Worm (Caenorhabditis elegans): ENCODE results near the gene unc-52.

The unc-52 gene

DNA sequence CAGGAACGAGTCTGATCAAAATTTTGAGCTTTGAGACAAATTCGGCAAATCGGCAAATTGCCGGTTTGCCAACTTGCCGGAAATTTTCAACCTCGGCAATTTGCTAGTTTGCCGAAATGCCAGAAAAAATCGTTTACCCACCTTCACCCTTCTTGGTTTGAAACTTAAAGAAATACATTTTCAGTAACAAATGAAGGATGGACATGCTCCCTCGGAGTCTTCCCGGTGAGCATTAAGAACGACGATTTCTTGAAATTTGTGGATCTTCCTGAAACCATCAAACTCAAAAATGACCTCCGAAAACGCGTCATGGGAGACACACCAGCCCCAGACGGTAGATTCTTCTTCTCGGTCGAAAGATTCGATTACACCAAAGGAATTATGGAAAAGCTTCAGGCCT lies 81.5 kb downstream of the unc-52 start:
- peak; percentile 58 for TF ChIP-seq ama-1 (optimal IDR thresholded peaks at IDR 0.05)
- TF ChIP-seq elt-2 (tag; optimal IDR thresholded peaks at IDR 0.05), result peak; percentile 18
- TF ChIP-seq nhr-237 (tag; optimal IDR thresholded peaks at IDR 0.05), result no peak
- no peak for TF ChIP-seq fkh-10 (GFP tag; optimal IDR thresholded peaks at IDR 0.05)
- no peak for TF ChIP-seq aly-2 (tag; optimal IDR thresholded peaks at IDR 0.05)

DNA sequence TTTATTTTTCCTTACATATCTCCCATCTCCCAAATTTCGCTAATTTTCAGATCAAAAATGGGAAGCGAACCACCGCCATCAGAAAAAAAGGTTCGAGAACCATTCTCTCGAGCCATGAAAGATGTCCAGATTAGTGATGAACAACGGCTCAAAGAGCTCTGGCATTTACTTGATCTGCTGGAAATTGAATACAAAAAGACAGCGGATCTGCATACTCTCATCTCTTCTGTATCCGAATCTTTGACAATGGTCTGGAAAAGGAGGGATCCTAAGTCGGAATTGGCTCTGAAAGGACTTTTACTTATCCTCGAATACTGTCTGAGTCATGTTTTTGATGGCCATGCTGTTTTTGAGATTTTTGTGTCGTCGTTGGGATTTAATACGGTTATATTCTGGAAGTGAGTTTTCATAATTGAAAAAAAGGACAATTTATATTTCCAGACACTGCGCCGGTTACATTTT lies 83.4 kb downstream of the unc-52 start, which contains the start of gene tps-2:
Gene tps-2, plus strand, starts transcription at position 51 of the 462 bp plus-strand sequence.
- TF ChIP-seq lsy-12 (tag; optimal IDR thresholded peaks at IDR 0.05) (no peak), hmg-11 (tag; optimal IDR thresholded peaks at IDR 0.05) (no peak), fkh-2 (tag; optimal IDR thresholded peaks at IDR 0.05) (no peak), mml-1 (tag; optimal IDR thresholded peaks at IDR 0.05) (no peak), pqm-1 (tag; optimal IDR thresholded peaks at IDR 0.05) (no peak), ama-1 (optimal IDR thresholded peaks at IDR 0.05) (peak; percentile 92), pha-4 (tag; optimal IDR thresholded peaks at IDR 0.05) (no peak), nfya-1 (tag; optimal IDR thresholded peaks at IDR 0.05; ENCODE audit: insufficient read depth) (peak; percentile 13), nhr-237 (tag; optimal IDR thresholded peaks at IDR 0.05) (no peak)

DNA sequence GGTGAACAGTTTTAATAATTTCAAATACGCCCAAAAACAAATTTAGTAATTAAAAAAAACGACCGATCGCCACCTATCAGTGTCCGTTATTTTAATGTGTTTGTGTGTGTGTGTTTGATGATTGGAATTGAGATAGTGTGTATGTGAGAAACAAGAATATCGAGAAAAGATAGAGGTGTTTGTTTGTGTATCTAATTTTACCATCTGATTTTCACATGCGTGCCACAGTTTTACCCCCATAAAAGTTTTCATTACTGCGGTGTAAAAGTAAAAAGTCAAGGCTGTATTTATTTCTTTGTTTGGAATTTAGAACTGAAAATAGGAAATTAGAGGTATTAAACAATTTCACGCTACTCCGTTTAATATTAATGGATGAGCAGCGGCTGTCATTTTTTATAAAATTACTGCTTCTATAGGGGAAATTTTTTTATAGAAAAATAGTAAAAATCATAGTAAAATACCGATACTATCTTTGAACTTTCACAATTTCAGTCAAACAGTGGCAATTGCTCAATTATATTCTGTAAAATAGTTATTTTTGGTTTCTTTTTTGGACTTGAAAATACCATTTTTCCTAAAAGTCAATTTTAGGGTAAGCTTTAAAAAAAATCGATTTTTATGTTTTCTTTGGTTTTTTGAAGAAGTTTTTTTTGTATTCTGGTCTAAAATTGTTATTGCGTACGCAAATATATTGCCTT lies 84.2 kb downstream of the unc-52 start:
- TF ChIP-seq fkh-10 (GFP tag; optimal IDR thresholded peaks at IDR 0.05) (no peak), nhr-11 (tag; optimal IDR thresholded peaks at IDR 0.05) (no peak), unc-62 (GFP tag; optimal IDR thresholded peaks at IDR 0.05) (no peak), hmg-11 (tag; optimal IDR thresholded peaks at IDR 0.05) (no peak), ztf-11 (tag; optimal IDR thresholded peaks at IDR 0.05) (no peak), nhr-23 (tag; optimal IDR thresholded peaks at IDR 0.05) (peak; percentile 28), fkh-2 (tag; optimal IDR thresholded peaks at IDR 0.05) (no peak), tbx-2 (tag; optimal IDR thresholded peaks at IDR 0.05) (no peak), nhr-77 (tag; optimal IDR thresholded peaks at IDR 0.05) (no peak), snpc-4 (tag; optimal IDR thresholded peaks at IDR 0.05) (no peak), elt-3 (tag; optimal IDR thresholded peaks at IDR 0.05) (no peak), ceh-82 (tag; optimal IDR thresholded peaks at IDR 0.05) (no peak), R02D3.7 (tag; optimal IDR thresholded peaks at IDR 0.05) (no peak), skn-1 (tag; optimal IDR thresholded peaks at IDR 0.05) (no peak), unc-39 (tag; optimal IDR thresholded peaks at IDR 0.05) (no peak), nhr-28 (tag; optimal IDR thresholded peaks at IDR 0.05) (no peak), nfya-1 (tag; optimal IDR thresholded peaks at IDR 0.05; ENCODE audit: insufficient read depth) (peak; percentile 35), daf-12 (tag; optimal IDR thresholded peaks at IDR 0.05) (no peak), nhr-237 (tag; optimal IDR thresholded peaks at IDR 0.05) (no peak), elt-1 (tag; optimal IDR thresholded peaks at IDR 0.05) (peak; percentile 48), egl-5 (tag; optimal IDR thresholded peaks at IDR 0.05) (no peak), ceh-16 (tag; optimal IDR thresholded peaks at IDR 0.05) (no peak), mml-1 (tag; optimal IDR thresholded peaks at IDR 0.05) (peak; percentile 9), lin-39 (tag; optimal IDR thresholded peaks at IDR 0.05) (no peak), elt-2 (tag; optimal IDR thresholded peaks at IDR 0.05) (peak; percentile 39), jun-1 (tag; optimal IDR thresholded peaks at IDR 0.05) (no peak), sea-2 (GFP tag; optimal IDR thresholded peaks at IDR 0.05) (no peak), ceh-9 (tag; optimal IDR thresholded peaks at IDR 0.05) (no peak), lin-15B (tag; optimal IDR thresholded peaks at IDR 0.05) (no peak), zag-1 (tag; optimal IDR thresholded peaks at IDR 0.05) (no peak), nhr-43 (tag; optimal IDR thresholded peaks at IDR 0.05; ENCODE audit: poor library complexity, severe bottlenecking) (peak; percentile 48), nhr-67 (tag; optimal IDR thresholded peaks at IDR 0.05) (no peak), pqm-1 (tag; optimal IDR thresholded peaks at IDR 0.05) (peak; percentile 63), pha-4 (tag; optimal IDR thresholded peaks at IDR 0.05) (peak; percentile 47), ZK546.5 (tag; optimal IDR thresholded peaks at IDR 0.05) (no peak), aly-2 (tag; optimal IDR thresholded peaks at IDR 0.05) (no peak), eor-1 (tag; optimal IDR thresholded peaks at IDR 0.05) (no peak), ceh-28 (tag; optimal IDR thresholded peaks at IDR 0.05) (no peak), egl-27 (tag; optimal IDR thresholded peaks at IDR 0.05) (no peak), ama-1 (optimal IDR thresholded peaks at IDR 0.05) (peak; percentile 78), ztf-4 (tag; optimal IDR thresholded peaks at IDR 0.05) (no peak), nhr-12 (tag; optimal IDR thresholded peaks at IDR 0.05) (no peak), fos-1 (tag; optimal IDR thresholded peaks at IDR 0.05) (no peak), mdl-1 (tag; optimal IDR thresholded peaks at IDR 0.05) (no peak), nhr-76 (tag; optimal IDR thresholded peaks at IDR 0.05) (no peak), lsy-12 (tag; optimal IDR thresholded peaks at IDR 0.05) (no peak), nhr-25 (tag; optimal IDR thresholded peaks at IDR 0.05) (no peak)

All from whole organism, L3 larva.